Fruit fly (Drosophila melanogaster): Measurements from ENCODE around the gene CG2839.

- no peak for TF ChIP-seq pan (optimal IDR thresholded peaks at IDR 0.05)
- TF ChIP-seq Dll (optimal IDR thresholded peaks at IDR 0.05) = no peak
- TF ChIP-seq usp (GFP tag; optimal IDR thresholded peaks at IDR 0.05) = no peak
- no peak for TF ChIP-seq CG8478 (optimal IDR thresholded peaks at IDR 0.05)
- TF ChIP-seq psq (optimal IDR thresholded peaks at IDR 0.05) = no peak
Observed at dm6 chr2L:653784-654183, 28.3 kb downstream of the CG2839 start.
